Worm (Caenorhabditis elegans) whole organism, L1 larva: ENCODE results near the gene F44F4.15.
A peak's percentile ranks its signal among the peaks of the same experiment; 100 is the strongest.
"Not testable (repeated sequence)": the region's sequence is repeated elsewhere in the genome, so short reads cannot be mapped to it uniquely, and the experiment has no call there.

Experiments
- F16B12.6 ChIP-seq: fragments of 150-350 bp; optimal IDR thresholded peaks from 2 replicates; lab custom pipeline; 2014; ENCODE audit warnings: missing biosample characterization, missing genetic modification characterization
- ama-1 ChIP-seq: fragments of 150-350 bp; optimal IDR thresholded peaks from 2 replicates; lab custom pipeline; 2014
- blmp-1 ChIP-seq: fragments of 150-350 bp; optimal IDR thresholded peaks from 2 replicates; lab custom pipeline; 2014; ENCODE audit warnings: missing biosample characterization, missing genetic modification characterization
- ceh-63 ChIP-seq: fragments of 200-800 bp; sonication (Bioruptor generic); optimal IDR thresholded peaks from 2 replicates; lab custom pipeline; 2018; ENCODE audit warnings: mild to moderate bottlenecking, missing genetic modification characterization, missing compliant biosample characterization
- ceh-88 ChIP-seq: fragments of 200-800 bp; sonication (Bioruptor generic); IDR thresholded peaks from 2 replicates; pipeline ENCODE4 v1.3.6; 2022; ENCODE audit warnings: missing genetic modification characterization, missing compliant biosample characterization
- ceh-90 ChIP-seq: sonication (generic microtip); optimal IDR thresholded peaks from 2 replicates; lab custom pipeline; 2016; ENCODE audit warnings: missing genetic modification characterization, missing compliant biosample characterization
- efl-1 ChIP-seq, 4 experiments: fragments of 150-350 bp; optimal IDR thresholded peaks in 3 of 4; peaks in 1 of 4; 1 replicate in 1 of 4; 2 replicates in 3 of 4; lab custom pipeline; 2014; ENCODE audit warnings: missing biosample characterization in 2 of 4, missing genetic modification characterization in 2 of 4, missing genetic modification reagents in 2 of 4
- egl-13 ChIP-seq: sonication (generic microtip); optimal IDR thresholded peaks from 2 replicates; lab custom pipeline; 2016; ENCODE audit warnings: missing genotype, missing genetic modification reagents, missing genetic modification characterization, missing compliant biosample characterization
- egl-27 ChIP-seq, 2 experiments: fragments of 150-350 bp in 1 of 2; sonication (generic microtip); optimal IDR thresholded peaks; 3 replicates each; lab custom pipeline; 2017 to 2018; ENCODE audit warnings: missing biosample characterization in 2 of 2, missing genetic modification characterization in 2 of 2, missing genetic modification reagents in 2 of 2
- elt-2 ChIP-seq: sonication (generic microtip); optimal IDR thresholded peaks from 2 replicates; lab custom pipeline; 2016; ENCODE audit warnings: missing genetic modification characterization, mild to moderate bottlenecking, inconsistent platforms, missing compliant biosample characterization, missing genetic modification reagents
- elt-3 ChIP-seq, 6 experiments: fragments of 150-350 bp in 1 of 6; sonication (generic microtip); optimal IDR thresholded peaks; 2 replicates each; lab custom pipeline; 2017 to 2018; ENCODE audit warnings: missing biosample characterization in 6 of 6, missing genetic modification characterization in 6 of 6, inconsistent platforms in 1 of 6
- ets-5 ChIP-seq: fragments of 200-800 bp; sonication (Bioruptor generic); IDR thresholded peaks from 2 replicates; pipeline ENCODE4 v1.3.6; 2022; ENCODE audit warnings: missing genetic modification characterization, missing compliant biosample characterization
- fkh-4 ChIP-seq: sonication (generic microtip); optimal IDR thresholded peaks from 2 replicates; lab custom pipeline; 2016; ENCODE audit warnings: missing compliant biosample characterization, missing genetic modification characterization, borderline replicate concordance
- fos-1 ChIP-seq: fragments of 150-350 bp; optimal IDR thresholded peaks from 2 replicates; lab custom pipeline; 2014; ENCODE audit warnings: missing biosample characterization, missing genetic modification characterization
- irx-1 ChIP-seq: sonication (generic microtip); optimal IDR thresholded peaks from 2 replicates; lab custom pipeline; 2016; ENCODE audit warnings: missing genetic modification characterization, missing compliant biosample characterization
- lin-14 ChIP-seq: fragments of 200-800 bp; sonication (Bioruptor generic); optimal IDR thresholded peaks from 2 replicates; lab custom pipeline; 2018; ENCODE audit warnings: mild to moderate bottlenecking, missing genetic modification characterization, moderate library complexity, missing compliant biosample characterization
- lin-15B ChIP-seq: fragments of 150-350 bp; sonication (generic microtip); optimal IDR thresholded peaks from 3 replicates; lab custom pipeline; 2014; ENCODE audit warnings: missing biosample characterization, missing genetic modification characterization
- lin-35 ChIP-seq, 2 experiments: fragments of 150-350 bp; optimal IDR thresholded peaks; 2 replicates each; lab custom pipeline; 2014; ENCODE audit warnings: missing biosample characterization in 2 of 2, missing genetic modification characterization in 2 of 2, missing genetic modification reagents in 2 of 2
- nhr-12 ChIP-seq: sonication (generic microtip); optimal IDR thresholded peaks from 2 replicates; lab custom pipeline; 2017; ENCODE audit warnings: missing biosample characterization, missing genetic modification characterization
- nhr-19 ChIP-seq: fragments of 200-800 bp; sonication (Bioruptor generic); conservative IDR thresholded peaks from 2 replicates; pipeline ENCODE4 v1.3.6; 2022; ENCODE audit warnings: missing genetic modification characterization, missing compliant biosample characterization
- nhr-20 ChIP-seq: sonication (generic microtip); optimal IDR thresholded peaks from 2 replicates; lab custom pipeline; 2016; ENCODE audit warnings: mild to moderate bottlenecking, missing genetic modification characterization, missing compliant biosample characterization
- nhr-237 ChIP-seq: fragments of 150-350 bp; optimal IDR thresholded peaks from 2 replicates; lab custom pipeline; 2014; ENCODE audit warnings: missing biosample characterization, missing genetic modification characterization
- nhr-28 ChIP-seq: fragments of 150-350 bp; optimal IDR thresholded peaks from 2 replicates; lab custom pipeline; 2014; ENCODE audit warnings: missing biosample characterization, missing genetic modification characterization
- nhr-71 ChIP-seq: sonication (generic microtip); optimal IDR thresholded peaks from 2 replicates; lab custom pipeline; 2016; ENCODE audit warnings: mild to moderate bottlenecking, missing genetic modification characterization, moderate library complexity, missing compliant biosample characterization
- nhr-76 ChIP-seq: sonication (generic microtip); optimal IDR thresholded peaks from 2 replicates; lab custom pipeline; 2017; ENCODE audit warnings: missing biosample characterization, missing genetic modification characterization
- nhr-85 ChIP-seq: sonication (generic microtip); peaks from one replicate; lab custom pipeline; 2016; ENCODE audit warnings: missing genetic modification characterization, inconsistent platforms, missing compliant biosample characterization
- nhr-90 ChIP-seq: sonication (generic microtip); optimal IDR thresholded peaks from 2 replicates; lab custom pipeline; 2016; ENCODE audit warnings: mild to moderate bottlenecking, missing genetic modification characterization, missing compliant biosample characterization; ENCODE audit not compliant: poor library complexity
- pag-3 ChIP-seq: sonication (generic microtip); optimal IDR thresholded peaks from 2 replicates; lab custom pipeline; 2017; ENCODE audit warnings: missing genetic modification characterization, mild to moderate bottlenecking, missing compliant biosample characterization, antibody characterized with exemption, borderline replicate concordance; ENCODE audit not compliant: insufficient read depth
- pax-3 ChIP-seq: fragments of 200-800 bp; sonication (Bioruptor generic); optimal IDR thresholded peaks from 2 replicates; lab custom pipeline; 2018; ENCODE audit warnings: mild to moderate bottlenecking, missing genetic modification characterization, moderate library complexity, missing compliant biosample characterization
- pqm-1 ChIP-seq: sonication (generic microtip); optimal IDR thresholded peaks from 3 replicates; lab custom pipeline; 2017; ENCODE audit warnings: missing biosample characterization, missing genetic modification characterization
- snpc-4 ChIP-seq: fragments of 150-350 bp; optimal IDR thresholded peaks from 2 replicates; lab custom pipeline; 2014; ENCODE audit warnings: missing biosample characterization, missing genetic modification characterization
- snu-23 ChIP-seq: sonication (generic microtip); optimal IDR thresholded peaks from 2 replicates; lab custom pipeline; 2016; ENCODE audit warnings: missing genetic modification characterization, missing compliant biosample characterization
- sox-4 ChIP-seq: sonication (generic microtip); optimal IDR thresholded peaks from 2 replicates; lab custom pipeline; 2016; ENCODE audit warnings: missing genetic modification characterization, missing compliant biosample characterization
- sup-37 ChIP-seq: fragments of 200-800 bp; sonication (Bioruptor generic); optimal IDR thresholded peaks from 2 replicates; lab custom pipeline; 2018; ENCODE audit warnings: mild to moderate bottlenecking, missing genetic modification characterization, missing compliant biosample characterization
- tbx-2 ChIP-seq: sonication (generic microtip); optimal IDR thresholded peaks from 2 replicates; lab custom pipeline; 2016; ENCODE audit warnings: missing genetic modification characterization, missing compliant biosample characterization
- tlp-1 ChIP-seq: fragments of 150-350 bp; optimal IDR thresholded peaks from 2 replicates; lab custom pipeline; 2014; ENCODE audit warnings: missing biosample characterization, missing genetic modification characterization
- unc-30 ChIP-seq: sonication (generic microtip); optimal IDR thresholded peaks from 2 replicates; lab custom pipeline; 2017; ENCODE audit warnings: missing biosample characterization, missing genetic modification characterization
- unc-62 ChIP-seq: fragments of 150-350 bp; optimal IDR thresholded peaks from 2 replicates; lab custom pipeline; 2014; ENCODE audit warnings: missing biosample characterization, missing genetic modification reagents, missing genetic modification characterization
- unc-98 ChIP-seq: fragments of 200-800 bp; sonication (Bioruptor generic); IDR thresholded peaks from 2 replicates; pipeline ENCODE4 v1.3.6; 2022; ENCODE audit warnings: missing genetic modification characterization, missing compliant biosample characterization
- vab-15 ChIP-seq: sonication (generic microtip); optimal IDR thresholded peaks from 2 replicates; lab custom pipeline; 2017; ENCODE audit warnings: missing genotype, mild to moderate bottlenecking, missing genetic modification characterization, missing compliant biosample characterization
- zag-1 ChIP-seq: fragments of 150-350 bp; optimal IDR thresholded peaks from 2 replicates; lab custom pipeline; 2014; ENCODE audit warnings: missing biosample characterization, missing genetic modification characterization
- ztf-11 ChIP-seq, 2 experiments: sonication (generic microtip); optimal IDR thresholded peaks; 2 replicates each; lab custom pipeline; 2016 to 2017; ENCODE audit warnings: missing genetic modification characterization in 2 of 2, missing biosample characterization in 1 of 2, missing compliant biosample characterization in 1 of 2
- ztf-4 ChIP-seq: fragments of 150-350 bp; optimal IDR thresholded peaks from 2 replicates; lab custom pipeline; 2014; ENCODE audit warnings: missing biosample characterization, missing genetic modification characterization

F44F4.15 gene

DNA sequence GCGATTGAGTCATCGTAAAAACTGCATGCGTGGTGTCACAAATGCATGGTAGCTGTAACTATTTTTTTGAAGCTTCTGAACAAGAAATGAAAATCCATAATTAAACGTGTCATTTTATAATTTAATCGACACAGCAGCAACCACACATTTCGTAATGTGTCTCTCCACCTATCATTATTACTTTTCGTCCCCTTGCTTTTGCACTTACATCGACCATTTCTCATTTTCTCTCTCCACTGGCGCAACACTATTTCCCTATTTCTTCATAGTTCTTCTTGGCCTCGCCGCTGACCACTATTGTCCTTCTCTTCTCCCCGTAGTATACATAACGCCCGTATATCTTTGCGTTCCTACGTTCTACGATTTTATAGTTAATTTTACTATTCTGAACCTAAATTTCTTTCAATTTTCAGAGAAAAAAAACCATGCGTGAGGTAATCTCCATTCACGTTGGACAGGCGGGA is 3.9 kb downstream of the F44F4.15 start, which contains the start of gene tba-4:
Gene tba-4, plus strand, starts transcription at position 414 of the 464 bp plus-strand sequence.
- TF ChIP-seq lin-14 (GFP tag; lab: Kevin White, UChicago) (peak; percentile 32), efl-1 (optimal IDR thresholded peaks at IDR 0.05; lab: Kevin White, UChicago) (no peak), efl-1 (GFP tag; optimal IDR thresholded peaks at IDR 0.05 in 1 of 2; lab: Kevin White, UChicago) (peak in 1 of 2 experiments; percentile 61), egl-27 (tag; optimal IDR thresholded peaks at IDR 0.05; lab: Kevin White, UChicago) (no peak), blmp-1 (peak; percentile 35)

DNA sequence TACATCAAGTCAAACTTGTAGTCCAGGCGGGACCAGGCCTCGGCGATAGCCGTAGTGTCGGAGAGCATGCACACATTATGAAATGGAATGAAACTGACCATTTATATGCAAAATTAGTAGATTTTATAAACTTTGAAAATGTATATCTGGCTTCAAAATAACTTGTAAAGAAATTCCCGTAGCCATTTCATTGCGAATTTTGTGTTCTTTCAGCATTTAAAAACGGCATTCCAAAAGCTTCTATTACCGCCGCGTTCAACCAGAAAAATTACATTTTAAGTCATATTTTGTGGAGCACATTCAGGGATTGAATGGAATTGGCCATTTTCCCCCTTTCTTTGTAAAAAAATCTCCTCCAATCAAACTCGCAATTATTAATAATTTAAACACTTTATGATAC is 8.4 kb downstream of the F44F4.15 start, which contains the start of gene Y19D2B.1:
Gene Y19D2B.1, minus strand, starts transcription at position 101 of the 400 bp plus-strand sequence.
- not testable (repeated sequence) for TF ChIP-seq ceh-88 (GFP tag; lab: Robert Waterston, UW); tbx-2 (tag; lab: Kevin White, UChicago); ama-1

DNA sequence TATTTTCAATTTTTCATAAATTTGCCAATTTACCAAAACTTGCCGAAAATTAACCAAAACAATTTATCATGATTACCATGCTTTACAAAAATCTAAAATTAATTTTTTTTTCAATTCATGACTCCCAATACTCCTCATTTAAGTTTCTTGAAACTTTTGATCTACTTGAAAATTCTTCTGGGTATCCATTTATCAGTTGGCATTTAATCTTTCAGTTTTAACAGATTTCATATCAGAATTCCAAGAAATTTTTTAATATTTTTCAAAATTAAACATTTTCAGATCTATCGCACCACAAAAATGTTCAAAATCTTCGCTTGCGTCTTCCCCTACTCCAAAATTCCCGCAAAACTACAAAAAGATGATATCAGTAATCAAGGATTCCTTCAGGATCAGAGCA is 9.5 kb downstream of the F44F4.15 start, which contains the start of gene Y19D2B.2:
Gene Y19D2B.2, plus strand, starts transcription at position 301 of the 400 bp plus-strand sequence.
- no peak for TF ChIP-seq ztf-4 (tag; lab: Kevin White, UChicago)
- TF ChIP-seq vab-15 (tag; lab: Kevin White, UChicago): no peak
- no peak for TF ChIP-seq snpc-4 (tag; lab: Kevin White, UChicago)
- TF ChIP-seq pqm-1 (tag; lab: Kevin White, UChicago): no peak
- TF ChIP-seq unc-30 (tag; lab: Kevin White, UChicago): no peak
- TF ChIP-seq nhr-20 (tag; lab: Kevin White, UChicago): no peak
- no peak for TF ChIP-seq nhr-85 (tag; lab: Kevin White, UChicago)
- TF ChIP-seq tlp-1: no peak
- TF ChIP-seq blmp-1: no peak
- no peak for TF ChIP-seq irx-1
- no peak for TF ChIP-seq egl-13 (tag; lab: Kevin White, UChicago)
- no peak for TF ChIP-seq nhr-12 (tag; lab: Kevin White, UChicago)
- no peak for TF ChIP-seq ztf-11 (tag; optimal IDR thresholded peaks at IDR 0.05; lab: Kevin White, UChicago)
- no peak for TF ChIP-seq pax-3 (tag; lab: Kevin White, UChicago)
- no peak for TF ChIP-seq sox-4

DNA sequence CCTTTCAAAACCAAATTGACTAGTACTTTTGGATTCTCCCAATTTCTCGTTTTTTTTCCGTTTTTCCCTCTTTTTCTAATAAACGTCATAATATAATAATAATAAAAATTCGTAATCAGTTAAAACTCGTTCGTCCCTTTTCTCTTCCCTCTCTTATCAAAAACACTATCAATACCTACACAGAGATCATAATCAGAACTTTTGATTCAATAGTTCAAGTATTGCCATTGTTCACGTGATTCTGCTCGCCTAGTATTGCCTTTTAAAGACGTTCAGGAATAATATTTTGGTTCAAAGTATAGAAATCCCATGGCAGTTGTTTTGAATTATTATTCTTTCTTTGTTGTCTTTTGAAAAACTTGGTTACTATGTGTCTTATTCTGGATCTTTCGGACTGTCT is 10.2 kb downstream of the F44F4.15 start:
- TF ChIP-seq lin-14 (GFP tag; lab: Kevin White, UChicago): peak; percentile 39
- no peak for TF ChIP-seq sup-37 (GFP tag; lab: Kevin White, UChicago)
- no peak for TF ChIP-seq ceh-90 (tag; lab: Kevin White, UChicago)
- TF ChIP-seq nhr-71: peak; percentile 50
- TF ChIP-seq snu-23 (GFP tag; lab: Kevin White, UChicago): peak; percentile 8
- TF ChIP-seq blmp-1: peak; percentile 8
- TF ChIP-seq lin-35 (GFP tag; optimal IDR thresholded peaks at IDR 0.05; lab: Kevin White, UChicago): peak in 1 of 2 experiments; percentile 27
- peak in 2 of 6 experiments; percentile 11 to 69 for TF ChIP-seq elt-3 (tag; optimal IDR thresholded peaks at IDR 0.05; lab: Kevin White, UChicago)
- 0 out of 2 replicates have a peak, but pooled peaks have one; percentile 11 for TF ChIP-seq nhr-19 (GFP tag; lab: Robert Waterston, UW)
- TF ChIP-seq nhr-20 (tag; lab: Kevin White, UChicago): peak; percentile 45
- no peak for TF ChIP-seq ets-5 (GFP tag; lab: Robert Waterston, UW)
- peak; percentile 86 for TF ChIP-seq elt-2 (tag; lab: Kevin White, UChicago)
- TF ChIP-seq nhr-90 (tag; lab: Kevin White, UChicago): peak; percentile 42

DNA sequence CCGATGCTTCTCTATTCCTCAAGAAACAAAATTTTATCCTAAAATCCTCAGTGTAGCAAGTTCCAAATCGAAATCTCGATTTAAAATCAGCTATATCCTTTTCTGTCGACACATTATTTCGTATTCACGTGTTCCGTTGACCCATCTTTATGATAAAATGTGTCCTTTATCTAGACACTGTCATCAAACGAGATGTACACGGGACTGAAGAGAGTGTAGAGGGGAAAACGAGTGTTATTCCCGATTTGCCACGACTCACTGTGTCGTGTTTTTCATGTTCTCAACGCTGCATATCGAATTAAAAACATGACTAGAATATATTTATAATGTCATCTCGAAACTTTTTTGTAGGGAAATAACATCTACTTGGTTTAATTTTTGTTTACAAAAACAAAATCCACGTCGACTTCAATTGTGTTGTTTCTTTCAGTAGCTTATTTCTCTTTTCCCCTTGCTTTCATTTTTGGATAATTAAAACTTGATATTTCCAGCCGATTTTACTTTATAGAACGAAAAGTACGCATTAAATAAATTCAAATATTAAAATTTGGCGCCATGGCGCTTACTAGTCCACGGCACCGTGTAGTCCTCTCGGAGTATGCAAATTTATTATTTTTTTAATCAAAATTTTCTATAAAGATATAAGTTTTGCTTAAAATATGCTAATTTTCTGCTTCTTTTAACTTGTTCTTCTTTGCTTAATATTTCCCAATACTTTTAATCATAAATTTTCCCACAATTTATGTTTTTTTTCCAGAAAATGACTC is 11.5 kb downstream of the F44F4.15 start, which contains the start of gene metr-1:
Gene metr-1, plus strand, starts transcription at position 758 of the 767 bp plus-strand sequence.
- TF ChIP-seq tbx-2 (tag; lab: Kevin White, UChicago) (no peak), ceh-63 (GFP tag; lab: Kevin White, UChicago) (no peak), pag-3 (tag; lab: Kevin White, UChicago) (no peak), fkh-4 (tag; lab: Kevin White, UChicago) (no peak), snpc-4 (tag; lab: Kevin White, UChicago) (no peak), nhr-76 (no peak), fos-1 (tag; lab: Kevin White, UChicago) (no peak), unc-98 (GFP tag; lab: Robert Waterston, UW) (no peak), lin-35 (GFP tag; optimal IDR thresholded peaks at IDR 0.05; lab: Kevin White, UChicago) (peak; percentile 71 to 72), nhr-237 (tag; lab: Kevin White, UChicago) (no peak), zag-1 (tag; lab: Kevin White, UChicago) (no peak), unc-62 (GFP tag; lab: Kevin White, UChicago) (no peak), lin-15B (no peak), F16B12.6 (tag; lab: Kevin White, UChicago) (no peak), pqm-1 (tag; lab: Kevin White, UChicago) (no peak), nhr-28 (no peak)
